Fruit fly (Drosophila melanogaster) whole organism, embryonic: Measurements from ENCODE around the gene CG17127.
A peak's percentile ranks its signal among the peaks of the same experiment; 100 is the strongest.

Experiments
- B-H1 ChIP-seq: fragments of 200-800 bp; sonication (Bioruptor generic); IDR thresholded peaks from 3 replicates; pipeline ENCODE4 v1.3.6; 2022; ENCODE audit warnings: missing biosample characterization, missing genetic modification characterization
- CG12659 ChIP-seq: fragments of 200-800 bp; sonication (Bioruptor generic); optimal IDR thresholded peaks from 3 replicates; lab custom pipeline; 2017; ENCODE audit warnings: mild to moderate bottlenecking, missing biosample characterization, missing genetic modification reagents, missing genetic modification characterization
- CG13123 ChIP-seq: fragments of 200-800 bp; sonication (Bioruptor generic); optimal IDR thresholded peaks from 2 replicates; lab custom pipeline; 2016; ENCODE audit warnings: missing biosample characterization, missing genetic modification characterization
- CG14014 ChIP-seq: fragments of 200-800 bp; sonication (Bioruptor generic); IDR thresholded peaks from 2 replicates; pipeline ENCODE4 v1.3.6; 2022; ENCODE audit warnings: missing biosample characterization, missing genetic modification characterization
- CG16815 ChIP-seq: fragments of 200-800 bp; sonication (Bioruptor generic); optimal IDR thresholded peaks from 3 replicates; lab custom pipeline; 2017; ENCODE audit warnings: missing biosample characterization, mild to moderate bottlenecking, missing genetic modification characterization
- CG17385 ChIP-seq: fragments of 200-800 bp; sonication (Bioruptor generic); optimal IDR thresholded peaks from 3 replicates; lab custom pipeline; 2018; ENCODE audit warnings: missing biosample characterization, mild to moderate bottlenecking, missing genetic modification characterization
- CG18262 ChIP-seq: fragments of 200-800 bp; optimal IDR thresholded peaks from 3 replicates; lab custom pipeline; 2019; ENCODE audit warnings: missing biosample characterization, mild to moderate bottlenecking, missing genetic modification characterization, moderate library complexity
- CG2129 ChIP-seq: fragments of 200-800 bp; sonication (Bioruptor generic); IDR thresholded peaks from 2 replicates; pipeline ENCODE4 v1.3.6; 2022; ENCODE audit warnings: missing biosample characterization, missing genetic modification characterization; ENCODE audit not compliant: partially characterized antibody
- CG2202 ChIP-seq: fragments of 200-800 bp; sonication (Bioruptor generic); optimal IDR thresholded peaks from 2 replicates; lab custom pipeline; 2018; ENCODE audit warnings: missing biosample characterization, mild to moderate bottlenecking, missing genetic modification characterization
- CG2678 ChIP-seq: fragments of 200-800 bp; sonication (Bioruptor generic); optimal IDR thresholded peaks from 3 replicates; lab custom pipeline; 2019; ENCODE audit warnings: missing biosample characterization, mild to moderate bottlenecking, missing genetic modification characterization, moderate library complexity
- CG2712 ChIP-seq: fragments of 200-800 bp; optimal IDR thresholded peaks from 3 replicates; lab custom pipeline; 2019; ENCODE audit warnings: missing biosample characterization, mild to moderate bottlenecking, missing genetic modification characterization, moderate library complexity
- CG3163 ChIP-seq: fragments of 200-800 bp; sonication (Bioruptor generic); optimal IDR thresholded peaks from 3 replicates; lab custom pipeline; 2016; ENCODE audit warnings: missing biosample characterization, missing genetic modification characterization
- CG3281 ChIP-seq: fragments of 200-800 bp; sonication (Bioruptor generic); optimal IDR thresholded peaks from 3 replicates; lab custom pipeline; 2017; ENCODE audit warnings: missing biosample characterization, mild to moderate bottlenecking, missing genetic modification characterization
- CG34422 ChIP-seq: fragments of 200-800 bp; sonication (Bioruptor generic); IDR thresholded peaks from 3 replicates; pipeline ENCODE4 v1.3.6; 2022; ENCODE audit warnings: missing biosample characterization, missing genetic modification characterization
- CG5953 ChIP-seq: fragments of 200-800 bp; sonication (Bioruptor generic); IDR thresholded peaks from 2 replicates; pipeline ENCODE4 v1.3.6; 2022; ENCODE audit warnings: missing biosample characterization, missing genetic modification characterization
- CG6272 ChIP-seq: fragments of 200-800 bp; sonication (Bioruptor generic); IDR thresholded peaks from 2 replicates; pipeline ENCODE4 v1.3.6; 2022; ENCODE audit warnings: missing biosample characterization, missing genetic modification characterization
- CG6854 ChIP-seq: fragments of 200-800 bp; sonication (Bioruptor generic); optimal IDR thresholded peaks from 3 replicates; lab custom pipeline; 2017; ENCODE audit warnings: missing biosample characterization, mild to moderate bottlenecking, missing genetic modification characterization
- D ChIP-seq, 2 experiments: fragments of 200-800 bp in 1 of 2; fragments of >200 bp in 1 of 2; sonication (Bioruptor generic) in 1 of 2; optimal IDR thresholded peaks; 2 replicates in 1 of 2; 3 replicates in 1 of 2; lab custom pipeline; 2017; ENCODE audit warnings: mild to moderate bottlenecking in 1 of 2, missing biosample characterization in 1 of 2, missing genetic modification characterization in 1 of 2, missing genetic modification reagents in 1 of 2
- Ets97D ChIP-seq: fragments of 200-800 bp; sonication (Bioruptor generic); optimal IDR thresholded peaks from 3 replicates; lab custom pipeline; 2016; ENCODE audit warnings: missing biosample characterization, missing genetic modification characterization
- H15 ChIP-seq: fragments of 200-800 bp; sonication (Bioruptor generic); IDR thresholded peaks from 3 replicates; pipeline ENCODE4 v1.3.6; 2022; ENCODE audit warnings: missing biosample characterization, missing genetic modification characterization
- HLHmδ ChIP-seq: fragments of 200-800 bp; sonication (Bioruptor generic); optimal IDR thresholded peaks from 2 replicates; lab custom pipeline; 2018; ENCODE audit warnings: missing biosample characterization, mild to moderate bottlenecking, missing genetic modification characterization, moderate library complexity
- Kr ChIP-seq: fragments of 200-800 bp; sonication (Bioruptor generic); optimal IDR thresholded peaks from 2 replicates; lab custom pipeline; 2017; ENCODE audit warnings: missing biosample characterization, mild to moderate bottlenecking, missing genetic modification characterization
- NK7.1 ChIP-seq: fragments of 200-800 bp; sonication (Bioruptor generic); optimal IDR thresholded peaks from 3 replicates; lab custom pipeline; 2016; ENCODE audit warnings: missing biosample characterization, missing genetic modification characterization
- Nf-YA ChIP-seq: fragments of 200-800 bp; sonication (Bioruptor generic); IDR thresholded peaks from 2 replicates; pipeline ENCODE4 v1.3.6; 2022; ENCODE audit warnings: missing biosample characterization, missing genetic modification characterization
- Opbp ChIP-seq: fragments of 200-800 bp; sonication (Bioruptor generic); IDR thresholded peaks from 3 replicates; pipeline ENCODE4 v1.3.6; 2022; ENCODE audit warnings: missing biosample characterization, missing genetic modification characterization; ENCODE audit not compliant: partially characterized antibody
- Optix ChIP-seq: fragments of 200-800 bp; sonication (Bioruptor generic); IDR thresholded peaks from 3 replicates; pipeline ENCODE4 v1.3.6; 2022; ENCODE audit warnings: missing biosample characterization, missing genetic modification characterization
- Poxn ChIP-seq: fragments of 200-800 bp; sonication (Bioruptor generic); IDR thresholded peaks from 2 replicates; pipeline ENCODE4 v1.3.6; 2022; ENCODE audit warnings: missing biosample characterization, missing genetic modification characterization
- ac ChIP-seq: fragments of 200-800 bp; sonication (Bioruptor generic); optimal IDR thresholded peaks from 3 replicates; lab custom pipeline; 2017; ENCODE audit warnings: missing biosample characterization, mild to moderate bottlenecking, missing genetic modification characterization
- al ChIP-seq: fragments of 200-800 bp; sonication (Bioruptor generic); IDR thresholded peaks from 2 replicates; pipeline ENCODE4 v1.3.6; 2022; ENCODE audit warnings: missing biosample characterization, missing genetic modification characterization
- aop ChIP-seq: fragments of 200-800 bp; sonication (Bioruptor generic); IDR thresholded peaks from 2 replicates; pipeline ENCODE4 v1.3.6; 2022; ENCODE audit warnings: missing biosample characterization, missing genetic modification characterization
- dan ChIP-seq: fragments of 200-800 bp; sonication (Bioruptor generic); IDR thresholded peaks from 2 replicates; pipeline ENCODE4 v1.3.6; 2022; ENCODE audit warnings: missing biosample characterization, missing genetic modification characterization
- exex ChIP-seq: fragments of 200-800 bp; sonication (Bioruptor generic); optimal IDR thresholded peaks from 4 replicates; lab custom pipeline; 2018; ENCODE audit warnings: missing biosample characterization, mild to moderate bottlenecking, missing genetic modification characterization, moderate library complexity
- fd64A ChIP-seq: fragments of 200-800 bp; sonication (Bioruptor generic); optimal IDR thresholded peaks from 3 replicates; lab custom pipeline; 2018; ENCODE audit warnings: missing biosample characterization, mild to moderate bottlenecking, missing genetic modification characterization
- grn ChIP-seq: fragments of 200-800 bp; sonication (Bioruptor generic); optimal IDR thresholded peaks from 3 replicates; lab custom pipeline; 2017; ENCODE audit warnings: missing biosample characterization, missing genetic modification characterization
- hbn ChIP-seq: fragments of 200-800 bp; sonication (Bioruptor generic); IDR thresholded peaks from 2 replicates; pipeline ENCODE4 v1.3.6; 2022; ENCODE audit warnings: missing biosample characterization, missing genetic modification characterization; ENCODE audit not compliant: partially characterized antibody
- hth ChIP-seq: fragments of >200 bp; optimal IDR thresholded peaks from 2 replicates; lab custom pipeline; 2017; ENCODE audit warnings: inconsistent platforms
- ind ChIP-seq: fragments of 200-800 bp; sonication (Bioruptor generic); optimal IDR thresholded peaks from 3 replicates; lab custom pipeline; 2016; ENCODE audit warnings: missing biosample characterization, missing genetic modification characterization
- pfk ChIP-seq: fragments of 200-800 bp; sonication (Bioruptor generic); optimal IDR thresholded peaks from 2 replicates; lab custom pipeline; 2018; ENCODE audit warnings: missing biosample characterization, mild to moderate bottlenecking, missing genetic modification characterization, moderate library complexity
- rib ChIP-seq: fragments of 200-800 bp; sonication (Bioruptor generic); IDR thresholded peaks from 2 replicates; pipeline ENCODE4 v1.3.6; 2022; ENCODE audit warnings: missing biosample characterization, missing genetic modification characterization
- sens ChIP-seq: fragments of 200-800 bp; sonication (Bioruptor generic); peaks from one replicate; lab custom pipeline; 2016; ENCODE audit warnings: missing biosample characterization, missing genetic modification characterization
- sr ChIP-seq: fragments of 200-800 bp; sonication (Bioruptor generic); IDR thresholded peaks from 3 replicates; pipeline ENCODE4 v1.3.6; 2022; ENCODE audit warnings: missing biosample characterization, missing genetic modification characterization
- trem ChIP-seq: fragments of 200-800 bp; optimal IDR thresholded peaks from 3 replicates; lab custom pipeline; 2019; ENCODE audit warnings: missing biosample characterization, mild to moderate bottlenecking, missing genetic modification characterization, moderate library complexity
- zfh2 ChIP-seq: fragments of 200-800 bp; sonication (Bioruptor generic); optimal IDR thresholded peaks from 2 replicates; lab custom pipeline; 2016; ENCODE audit warnings: missing biosample characterization, missing genetic modification characterization

Gene CG17127

dm6 chr2L:10769708-10770107 lies 960 bp upstream of the CG17127 start, which contains the start of gene CG6724 (continued):
- TF ChIP-seq grn (GFP tag; lab: Kevin White, UChicago) (peak; percentile 26), pfk (GFP tag; lab: Kevin White, UChicago) (no peak), Poxn (GFP tag; lab: Robert Waterston, UW) (no peak), ind (GFP tag; lab: Kevin White, UChicago) (no peak), Optix (no peak), CG12659 (GFP tag; lab: Kevin White, UChicago) (peak; percentile 11), CG6854 (GFP tag; lab: Kevin White, UChicago) (no peak), H15 (GFP tag; lab: Robert Waterston, UW) (no peak), CG17385 (GFP tag; lab: Kevin White, UChicago) (no peak), CG5953 (GFP tag; lab: Robert Waterston, UW) (no peak), Nf-YA (GFP tag; lab: Robert Waterston, UW) (no peak), exex (tag; lab: Kevin White, UChicago) (no peak), CG2129 (GFP tag; lab: Robert Waterston, UW) (no peak), CG3163 (GFP tag; lab: Kevin White, UChicago) (no peak), rib (no peak), hth (no peak), HLHmδ (no peak), CG18262 (tag; lab: Kevin White, UChicago) (no peak), CG2678 (tag; lab: Kevin White, UChicago) (no peak), trem (tag; lab: Kevin White, UChicago) (peak; percentile 50), dan (GFP tag; lab: Robert Waterston, UW) (no peak), CG16815 (GFP tag; lab: Kevin White, UChicago) (no peak), CG14014 (GFP tag; lab: Robert Waterston, UW) (no peak), sens (GFP tag; lab: Kevin White, UChicago) (no peak), Ets97D (peak; percentile 55), hbn (GFP tag; lab: Robert Waterston, UW) (peak; percentile 39; the same call in 1 of the 2 replicates), B-H1 (GFP tag; lab: Robert Waterston, UW) (no peak), D (optimal IDR thresholded peaks at IDR 0.05; lab: Kevin White, UChicago) (no peak), D (GFP tag; optimal IDR thresholded peaks at IDR 0.05; lab: Kevin White, UChicago) (no peak), CG34422 (GFP tag; lab: Robert Waterston, UW) (peak; percentile 14; the same call in 1 of the 3 replicates), sr (GFP tag; lab: Robert Waterston, UW) (no peak), zfh2 (GFP tag; lab: Kevin White, UChicago) (no peak), Kr (no peak), CG6272 (GFP tag; lab: Robert Waterston, UW) (no peak), aop (GFP tag; lab: Robert Waterston, UW) (no peak), NK7.1 (GFP tag; lab: Kevin White, UChicago) (no peak), al (GFP tag; lab: Robert Waterston, UW) (no peak), ac (GFP tag; lab: Kevin White, UChicago) (no peak), CG2202 (tag; lab: Kevin White, UChicago) (no peak), CG3281 (GFP tag; lab: Kevin White, UChicago) (no peak), CG13123 (no peak), Opbp (GFP tag; lab: Robert Waterston, UW) (peak; percentile 81), CG2712 (tag; lab: Kevin White, UChicago) (no peak), fd64A (no peak)
